Worm (Caenorhabditis elegans): ENCODE results near the gene F46H5.7.

DNA sequence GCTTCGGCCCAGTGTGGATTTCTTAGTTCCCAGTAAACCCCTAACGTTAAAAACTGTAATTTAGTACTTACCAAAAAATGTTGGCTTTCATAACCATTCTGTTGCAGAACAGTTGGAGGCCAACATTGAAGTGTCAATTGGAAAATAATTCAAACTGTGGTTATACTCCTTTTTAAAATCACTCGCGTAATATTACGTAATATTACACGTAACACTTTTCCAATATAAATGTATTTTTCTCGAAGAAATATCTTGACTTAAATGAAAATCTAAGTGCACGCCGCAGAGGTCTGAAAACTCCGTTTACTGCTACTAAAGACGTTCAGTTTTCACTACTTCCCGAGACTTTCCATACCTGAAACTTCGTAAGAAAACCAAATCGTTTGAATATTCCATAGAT is 38.6 kb downstream of the F46H5.7 start:
- TF ChIP-seq ztf-3 (GFP tag; optimal IDR thresholded peaks at IDR 0.05) (no peak), dpl-1 (GFP tag; optimal IDR thresholded peaks at IDR 0.05) (no peak)
